Fruit fly (Drosophila melanogaster) whole organism, embryonic: ENCODE measurements around the gene CG7378.

Experiments used
- Aef1 ChIP-seq: fragments of 200-800 bp; sonication (Bioruptor generic); IDR thresholded peaks from 3 replicates; pipeline ENCODE4 v1.3.6; 2022; ENCODE audit warnings: missing biosample characterization, missing genetic modification characterization
- Asciz ChIP-seq: fragments of 200-800 bp; sonication (Bioruptor generic); optimal IDR thresholded peaks from 2 replicates; lab custom pipeline; 2017; ENCODE audit warnings: missing biosample characterization, mild to moderate bottlenecking, missing genetic modification characterization, missing genetic modification reagents
- Atf-2 ChIP-seq: fragments of 200-800 bp; sonication (Bioruptor generic); optimal IDR thresholded peaks from 2 replicates; lab custom pipeline; 2016; ENCODE audit warnings: missing biosample characterization, missing genetic modification characterization
- CG10209 ChIP-seq: fragments of 200-800 bp; sonication (Bioruptor generic); optimal IDR thresholded peaks from 3 replicates; lab custom pipeline; 2017; ENCODE audit warnings: missing biosample characterization, mild to moderate bottlenecking, missing genetic modification characterization, missing genetic modification reagents
- CG11456 ChIP-seq: fragments of 200-800 bp; sonication (Bioruptor generic); IDR thresholded peaks from 3 replicates; pipeline ENCODE4 v1.3.6; 2022; ENCODE audit warnings: missing biosample characterization, missing genetic modification characterization
- CG12744 ChIP-seq: fragments of 200-800 bp; sonication (Bioruptor generic); optimal IDR thresholded peaks from 2 replicates; lab custom pipeline; 2016; ENCODE audit warnings: missing biosample characterization, missing genetic modification characterization
- CG13287 ChIP-seq: fragments of 200-800 bp; sonication (Bioruptor generic); IDR thresholded peaks from 2 replicates; pipeline ENCODE4 v1.3.6; 2022; ENCODE audit warnings: missing biosample characterization, missing genetic modification characterization; ENCODE audit not compliant: partially characterized antibody
- CG14441 ChIP-seq: fragments of 200-800 bp; sonication (Bioruptor generic); IDR thresholded peaks from 2 replicates; pipeline ENCODE4 v1.3.6; 2022; ENCODE audit warnings: missing biosample characterization, missing genetic modification characterization
- CG1529 ChIP-seq: fragments of 200-800 bp; sonication (Bioruptor generic); optimal IDR thresholded peaks from 3 replicates; lab custom pipeline; 2018; ENCODE audit warnings: missing biosample characterization, missing genetic modification characterization
- CG15514 ChIP-seq: fragments of 200-800 bp; sonication (Bioruptor generic); optimal IDR thresholded peaks from 3 replicates; lab custom pipeline; 2017; ENCODE audit warnings: missing biosample characterization, missing genetic modification characterization, mild to moderate bottlenecking, moderate library complexity, missing genetic modification reagents
- CG15601 ChIP-seq: fragments of 200-800 bp; sonication (Bioruptor generic); optimal IDR thresholded peaks from 3 replicates; lab custom pipeline; 2019; ENCODE audit warnings: missing biosample characterization, mild to moderate bottlenecking, missing genetic modification characterization, moderate library complexity
- CG15696 ChIP-seq: fragments of 200-800 bp; sonication (Bioruptor generic); optimal IDR thresholded peaks from 2 replicates; lab custom pipeline; 2019; ENCODE audit warnings: missing biosample characterization, mild to moderate bottlenecking, missing genetic modification characterization, moderate library complexity
- CG1647 ChIP-seq: fragments of 200-800 bp; sonication (Bioruptor generic); optimal IDR thresholded peaks from 3 replicates; lab custom pipeline; 2016; ENCODE audit warnings: missing biosample characterization, missing genetic modification characterization
- CG16779 ChIP-seq: fragments of 200-800 bp; sonication (Bioruptor generic); IDR thresholded peaks from 2 replicates; pipeline ENCODE4 v1.3.6; 2022; ENCODE audit warnings: missing biosample characterization, missing genetic modification characterization
- CG17328 ChIP-seq: fragments of 200-800 bp; sonication (Bioruptor generic); IDR thresholded peaks from 2 replicates; pipeline ENCODE4 v1.3.6; 2022; ENCODE audit warnings: missing biosample characterization, missing genetic modification characterization
- CG17568 ChIP-seq: fragments of 200-800 bp; sonication (Bioruptor generic); optimal IDR thresholded peaks from 2 replicates; lab custom pipeline; 2018; ENCODE audit warnings: missing biosample characterization, mild to moderate bottlenecking, missing genetic modification characterization, moderate library complexity
- CG18764 ChIP-seq: fragments of 200-800 bp; sonication (Bioruptor generic); optimal IDR thresholded peaks from 3 replicates; lab custom pipeline; 2016; ENCODE audit warnings: missing biosample characterization, missing genetic modification characterization
- CG2678 ChIP-seq: fragments of 200-800 bp; sonication (Bioruptor generic); optimal IDR thresholded peaks from 3 replicates; lab custom pipeline; 2019; ENCODE audit warnings: missing biosample characterization, mild to moderate bottlenecking, missing genetic modification characterization, moderate library complexity
- CG31365 ChIP-seq: fragments of 200-800 bp; sonication (Bioruptor generic); optimal IDR thresholded peaks from 2 replicates; lab custom pipeline; 2018; ENCODE audit warnings: missing biosample characterization, mild to moderate bottlenecking, missing genetic modification characterization
- CG3281 ChIP-seq: fragments of 200-800 bp; sonication (Bioruptor generic); optimal IDR thresholded peaks from 3 replicates; lab custom pipeline; 2017; ENCODE audit warnings: missing biosample characterization, mild to moderate bottlenecking, missing genetic modification characterization
- CG33213 ChIP-seq: fragments of 200-800 bp; sonication (Bioruptor generic); optimal IDR thresholded peaks from 3 replicates; lab custom pipeline; 2016; ENCODE audit warnings: missing biosample characterization, missing genetic modification characterization
- CG3847 ChIP-seq: fragments of 200-800 bp; sonication (Bioruptor generic); IDR thresholded peaks from 2 replicates; pipeline ENCODE4 v1.3.6; 2022; ENCODE audit warnings: missing biosample characterization, missing genetic modification characterization
- CG7839 ChIP-seq: fragments of 200-800 bp; sonication (Bioruptor generic); optimal IDR thresholded peaks from 3 replicates; lab custom pipeline; 2018; ENCODE audit warnings: missing biosample characterization, mild to moderate bottlenecking, missing genetic modification characterization, moderate library complexity
- CG8924 ChIP-seq: fragments of 200-800 bp; optimal IDR thresholded peaks from 3 replicates; lab custom pipeline; 2019; ENCODE audit warnings: missing biosample characterization, mild to moderate bottlenecking, missing genetic modification characterization, moderate library complexity
- Doc2 ChIP-seq: fragments of 200-800 bp; sonication (Bioruptor generic); IDR thresholded peaks from 2 replicates; pipeline ENCODE4 v1.3.6; 2022; ENCODE audit warnings: missing biosample characterization, missing genetic modification characterization
- Ets65A ChIP-seq: fragments of 200-800 bp; sonication (Bioruptor generic); peaks from one replicate; lab custom pipeline; 2016; ENCODE audit warnings: missing biosample characterization, missing genetic modification characterization
- Hey ChIP-seq: fragments of 200-800 bp; sonication (Bioruptor generic); optimal IDR thresholded peaks from 3 replicates; lab custom pipeline; 2018; ENCODE audit warnings: missing biosample characterization, mild to moderate bottlenecking, missing genetic modification characterization
- Hr3 ChIP-seq: fragments of 200-800 bp; sonication (Bioruptor generic); optimal IDR thresholded peaks from 3 replicates; lab custom pipeline; 2016; ENCODE audit warnings: missing biosample characterization, missing genetic modification characterization
- Mrtf ChIP-seq: fragments of 200-800 bp; sonication (Bioruptor generic); IDR thresholded peaks from 3 replicates; pipeline ENCODE4 v1.3.6; 2022; ENCODE audit warnings: missing biosample characterization, missing genetic modification characterization
- Nf-YB ChIP-seq: fragments of 200-800 bp; sonication (Bioruptor generic); optimal IDR thresholded peaks from 3 replicates; lab custom pipeline; 2019; ENCODE audit warnings: missing biosample characterization, mild to moderate bottlenecking, missing genetic modification characterization, moderate library complexity
- Six4 ChIP-seq: fragments of 200-800 bp; sonication (Bioruptor generic); optimal IDR thresholded peaks from 2 replicates; lab custom pipeline; 2016; ENCODE audit warnings: missing biosample characterization, missing genetic modification characterization
- Spps ChIP-seq: fragments of 200-800 bp; sonication (Bioruptor generic); optimal IDR thresholded peaks from 2 replicates; lab custom pipeline; 2018; ENCODE audit warnings: missing biosample characterization, mild to moderate bottlenecking, missing genetic modification characterization
- Ssrp ChIP-seq: fragments of 200-800 bp; sonication (Bioruptor generic); optimal IDR thresholded peaks from 2 replicates; lab custom pipeline; 2018; ENCODE audit warnings: missing biosample characterization, mild to moderate bottlenecking, missing genetic modification characterization, moderate library complexity
- Xbp1 ChIP-seq: fragments of 200-800 bp; sonication (Bioruptor generic); optimal IDR thresholded peaks from 3 replicates; lab custom pipeline; 2016; ENCODE audit warnings: missing biosample characterization, mild to moderate bottlenecking, missing genetic modification characterization
- bbx ChIP-seq: fragments of 200-800 bp; sonication (Bioruptor generic); IDR thresholded peaks from 2 replicates; pipeline ENCODE4 v1.3.6; 2022; ENCODE audit warnings: missing biosample characterization, missing genetic modification characterization; ENCODE audit not compliant: partially characterized antibody
- crol ChIP-seq: fragments of 200-800 bp; sonication (Bioruptor generic); IDR thresholded peaks from 2 replicates; pipeline ENCODE4 v1.3.6; 2022; ENCODE audit warnings: missing biosample characterization, missing genetic modification characterization
- dan ChIP-seq: fragments of 200-800 bp; sonication (Bioruptor generic); IDR thresholded peaks from 2 replicates; pipeline ENCODE4 v1.3.6; 2022; ENCODE audit warnings: missing biosample characterization, missing genetic modification characterization
- en ChIP-seq: fragments of 200-800 bp; sonication (Bioruptor generic); optimal IDR thresholded peaks from 2 replicates; lab custom pipeline; 2016; ENCODE audit warnings: missing biosample characterization, missing genetic modification characterization
- fru ChIP-seq: fragments of >200 bp; optimal IDR thresholded peaks from 2 replicates; lab custom pipeline; 2017
- ftz-f1 ChIP-seq: fragments of 200-800 bp; sonication (Bioruptor generic); optimal IDR thresholded peaks from 2 replicates; lab custom pipeline; 2016; ENCODE audit warnings: missing biosample characterization, missing genetic modification characterization
- hth ChIP-seq: fragments of >200 bp; optimal IDR thresholded peaks from 2 replicates; lab custom pipeline; 2017; ENCODE audit warnings: inconsistent platforms
- kay ChIP-seq: fragments of 200-800 bp; sonication (Bioruptor generic); optimal IDR thresholded peaks from 2 replicates; lab custom pipeline; 2016; ENCODE audit warnings: missing biosample characterization, missing genetic modification characterization
- lilli ChIP-seq: fragments of 200-800 bp; sonication (Bioruptor generic); optimal IDR thresholded peaks from 3 replicates; lab custom pipeline; 2016; ENCODE audit warnings: missing biosample characterization, missing genetic modification characterization
- odd ChIP-seq: fragments of 200-800 bp; sonication (Bioruptor generic); optimal IDR thresholded peaks from 2 replicates; lab custom pipeline; 2017; ENCODE audit warnings: missing biosample characterization, mild to moderate bottlenecking, missing genetic modification characterization
- org-1 ChIP-seq: fragments of 200-800 bp; sonication (Bioruptor generic); optimal IDR thresholded peaks from 2 replicates; lab custom pipeline; 2017; ENCODE audit warnings: missing biosample characterization, missing genetic modification characterization
- peb ChIP-seq: fragments of 200-800 bp; sonication (Bioruptor generic); IDR thresholded peaks from 2 replicates; pipeline ENCODE4 v1.3.6; 2022; ENCODE audit warnings: missing biosample characterization, missing genetic modification characterization
- pum ChIP-seq: fragments of 200-800 bp; sonication (Bioruptor generic); optimal IDR thresholded peaks from 2 replicates; lab custom pipeline; 2016; ENCODE audit warnings: missing biosample characterization, missing genetic modification characterization
- run ChIP-seq: fragments of 200-800 bp; sonication (Bioruptor generic); optimal IDR thresholded peaks from 3 replicates; lab custom pipeline; 2018; ENCODE audit warnings: missing biosample characterization, mild to moderate bottlenecking, missing genetic modification characterization
- sna ChIP-seq: fragments of 200-800 bp; sonication (Bioruptor generic); IDR thresholded peaks from 2 replicates; pipeline ENCODE4 v1.3.6; 2022; ENCODE audit warnings: missing biosample characterization, missing genetic modification characterization; ENCODE audit not compliant: partially characterized antibody
- sob ChIP-seq: fragments of 200-800 bp; sonication (Bioruptor generic); IDR thresholded peaks from 2 replicates; pipeline ENCODE4 v1.3.6; 2022; ENCODE audit warnings: missing biosample characterization, missing genetic modification characterization
- tin ChIP-seq: fragments of 200-800 bp; sonication (Bioruptor generic); optimal IDR thresholded peaks from 3 replicates; lab custom pipeline; 2016; ENCODE audit warnings: missing biosample characterization, missing genetic modification characterization
- unc-4 ChIP-seq: fragments of 200-800 bp; sonication (Bioruptor generic); IDR thresholded peaks from 2 replicates; pipeline ENCODE4 v1.3.6; 2022; ENCODE audit warnings: missing biosample characterization, missing genetic modification characterization; ENCODE audit not compliant: partially characterized antibody

Gene CG7378

DNA sequence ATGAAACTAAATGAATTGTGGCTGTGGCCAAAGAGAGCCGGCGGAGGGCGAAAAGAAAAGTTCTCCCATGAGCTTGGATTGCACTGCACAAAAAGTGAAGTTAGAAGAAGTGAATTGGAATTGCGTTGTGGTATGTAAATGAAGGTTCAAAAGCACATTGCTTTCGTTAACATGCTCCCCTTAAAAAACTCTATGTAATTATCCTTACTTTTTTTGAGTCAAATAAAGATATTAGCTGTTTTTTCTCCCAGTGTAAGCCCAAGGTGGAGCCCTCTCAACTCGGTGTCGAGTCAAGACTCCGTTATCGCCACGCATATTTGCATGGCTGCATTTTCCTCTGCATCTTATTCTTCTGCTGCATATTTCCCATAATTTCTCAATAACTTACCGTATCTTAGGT, 23.3 kb downstream of the CG7378 start (continued):
- peak; percentile 43 for TF ChIP-seq Six4 (GFP tag; lab: Kevin White, UChicago)
- no peak for TF ChIP-seq bbx (GFP tag; lab: Robert Waterston, UW)
- peak; percentile 41; the same call in 1 of the 3 replicates for TF ChIP-seq Mrtf (GFP tag; lab: Robert Waterston, UW)
- TF ChIP-seq CG15601: peak; percentile 59
- peak; percentile 51 for TF ChIP-seq Xbp1 (GFP tag; lab: Kevin White, UChicago)
- peak; percentile 82 for TF ChIP-seq CG17328 (GFP tag; lab: Robert Waterston, UW)
- peak; percentile 35 for TF ChIP-seq Atf-2 (GFP tag; lab: Kevin White, UChicago)
- TF ChIP-seq org-1 (GFP tag; lab: Kevin White, UChicago): peak; percentile 17
- TF ChIP-seq CG16779: no peak
- TF ChIP-seq CG3281 (GFP tag; lab: Kevin White, UChicago): no peak
- no peak for TF ChIP-seq kay
- TF ChIP-seq CG8924 (tag; lab: Kevin White, UChicago): peak; percentile 45
- TF ChIP-seq Asciz (GFP tag; lab: Kevin White, UChicago): peak; percentile 10
- peak; percentile 47 for TF ChIP-seq CG1529 (GFP tag; lab: Kevin White, UChicago)
- peak; percentile 50 for TF ChIP-seq pum (GFP tag; lab: Kevin White, UChicago)
- peak; percentile 90 for TF ChIP-seq Ets65A (GFP tag; lab: Kevin White, UChicago)
- no peak for TF ChIP-seq fru (lab: Kevin White, UChicago)
- no peak for TF ChIP-seq CG15514 (GFP tag; lab: Kevin White, UChicago)
- no peak for TF ChIP-seq sna (GFP tag; lab: Robert Waterston, UW)
- TF ChIP-seq CG15696 (tag; lab: Kevin White, UChicago): no peak
- peak; percentile 49 for TF ChIP-seq Nf-YB
- no peak for TF ChIP-seq CG11456 (GFP tag; lab: Robert Waterston, UW)
- no peak for TF ChIP-seq CG18764
- no peak for TF ChIP-seq unc-4 (GFP tag; lab: Robert Waterston, UW)
- no peak for TF ChIP-seq crol (GFP tag; lab: Robert Waterston, UW)
- no peak for TF ChIP-seq CG17568
- no peak for TF ChIP-seq CG12744 (GFP tag; lab: Kevin White, UChicago)
- TF ChIP-seq CG2678: peak; percentile 53
- TF ChIP-seq odd: no peak
- TF ChIP-seq CG10209 (GFP tag; lab: Kevin White, UChicago): peak; percentile 47
- peak; percentile 67 for TF ChIP-seq CG14441 (GFP tag; lab: Robert Waterston, UW)
- no peak for TF ChIP-seq dan
- TF ChIP-seq CG7839 (tag; lab: Kevin White, UChicago): peak; percentile 50
- no peak for TF ChIP-seq Doc2
- no peak for TF ChIP-seq lilli (GFP tag; lab: Kevin White, UChicago)
- no peak for TF ChIP-seq peb (GFP tag; lab: Robert Waterston, UW)
- no peak for TF ChIP-seq Spps (tag; lab: Kevin White, UChicago)
- peak; percentile 57 for TF ChIP-seq Ssrp (tag; lab: Kevin White, UChicago)
- TF ChIP-seq tin (GFP tag; lab: Kevin White, UChicago): peak; percentile 64
- TF ChIP-seq CG3847 (GFP tag; lab: Robert Waterston, UW): peak; percentile 27; the same call in 1 of the 2 replicates
- TF ChIP-seq Hey (tag; lab: Kevin White, UChicago): no peak
- TF ChIP-seq sob (GFP tag; lab: Robert Waterston, UW): peak; percentile 14; the same call in 1 of the 2 replicates
- TF ChIP-seq CG13287 (GFP tag; lab: Robert Waterston, UW): no peak
- peak; percentile 24 for TF ChIP-seq CG1647
- no peak for TF ChIP-seq hth (lab: Kevin White, UChicago)
- TF ChIP-seq run: no peak
- peak; percentile 36; the same call in 2 of the 3 replicates for TF ChIP-seq Aef1 (GFP tag; lab: Robert Waterston, UW)
- no peak for TF ChIP-seq CG31365 (tag; lab: Kevin White, UChicago)
- peak; percentile 40 for TF ChIP-seq Hr3 (GFP tag; lab: Kevin White, UChicago)
- no peak for TF ChIP-seq CG33213 (GFP tag; lab: Kevin White, UChicago)
- TF ChIP-seq en (GFP tag; lab: Kevin White, UChicago): no peak
- TF ChIP-seq ftz-f1 (GFP tag; lab: Kevin White, UChicago): no peak
